Worm (Caenorhabditis elegans) whole organism, L4 larva: ENCODE data around the gene ZK1128.1.
A peak's percentile ranks its signal among the peaks of the same experiment; 100 is the strongest.

ENCODE experiments used
- F26F4.8 ChIP-seq: fragments of 200-800 bp; sonication (Bioruptor generic); conservative IDR thresholded peaks from 2 replicates; pipeline ENCODE4 v1.3.6; 2022; ENCODE audit warnings: missing genetic modification characterization, missing compliant biosample characterization
- F49E8.2 ChIP-seq: sonication (generic microtip); optimal IDR thresholded peaks from 2 replicates; lab custom pipeline; 2016; ENCODE audit warnings: missing compliant biosample characterization, mild to moderate bottlenecking, missing genetic modification characterization, borderline replicate concordance
- R02D3.7 ChIP-seq: fragments of 150-350 bp; sonication (generic microtip); optimal IDR thresholded peaks from 3 replicates; lab custom pipeline; 2014; ENCODE audit warnings: missing biosample characterization, missing genetic modification characterization
- T20F7.1 ChIP-seq: fragments of 200-800 bp; sonication (Bioruptor generic); optimal IDR thresholded peaks from 2 replicates; lab custom pipeline; 2018; ENCODE audit warnings: mild to moderate bottlenecking, missing genetic modification characterization, missing compliant biosample characterization
- T26A8.4 ChIP-seq: fragments of 200-800 bp; sonication (Bioruptor generic); IDR thresholded peaks from 2 replicates; pipeline ENCODE4 v1.3.6; 2022; ENCODE audit warnings: missing genetic modification characterization, missing compliant biosample characterization
- Y105C5A.15 ChIP-seq: fragments of 200-800 bp; sonication (Bioruptor generic); IDR thresholded peaks from 2 replicates; pipeline ENCODE4 v1.3.6; 2022; ENCODE audit warnings: missing genetic modification characterization, missing compliant biosample characterization
- Y5F2A.4 ChIP-seq: fragments of 200-800 bp; sonication (Bioruptor generic); optimal IDR thresholded peaks from 2 replicates; lab custom pipeline; 2018; ENCODE audit warnings: mild to moderate bottlenecking, missing genetic modification characterization, missing compliant biosample characterization
- Y75B8A.6 ChIP-seq: fragments of 200-800 bp; sonication (Bioruptor generic); IDR thresholded peaks from 2 replicates; pipeline ENCODE4 v1.3.6; 2022; ENCODE audit warnings: missing genetic modification reagents, missing genetic modification characterization, missing compliant biosample characterization
- ZK337.2 ChIP-seq: fragments of 200-800 bp; sonication (Bioruptor generic); IDR thresholded peaks from 2 replicates; pipeline ENCODE4 v1.3.6; 2022; ENCODE audit warnings: missing genetic modification reagents, missing genetic modification characterization, missing compliant biosample characterization
- aly-2 ChIP-seq: sonication (generic microtip); optimal IDR thresholded peaks from 2 replicates; lab custom pipeline; 2018; ENCODE audit warnings: missing biosample characterization, missing genetic modification characterization
- ama-1 ChIP-seq: fragments of 150-350 bp; optimal IDR thresholded peaks from 2 replicates; lab custom pipeline; 2014; ENCODE audit warnings: inconsistent platforms, mixed read lengths
- arid-1 ChIP-seq: fragments of 200-800 bp; sonication (Bioruptor generic); conservative IDR thresholded peaks from 2 replicates; pipeline ENCODE4 v1.3.6; 2022; ENCODE audit warnings: missing genetic modification reagents, missing genetic modification characterization, missing compliant biosample characterization
- ceh-20 ChIP-seq: fragments of 200-800 bp; sonication (Bioruptor generic); IDR thresholded peaks from 2 replicates; pipeline ENCODE4 v1.3.6; 2022; ENCODE audit warnings: missing genetic modification reagents, missing genetic modification characterization, missing compliant biosample characterization
- ceh-28 ChIP-seq: fragments of 150-350 bp; optimal IDR thresholded peaks from 2 replicates; lab custom pipeline; 2014; ENCODE audit warnings: missing biosample characterization, missing genetic modification reagents, missing genetic modification characterization
- ceh-44 ChIP-seq: fragments of 200-800 bp; sonication (Bioruptor generic); IDR thresholded peaks from 2 replicates; pipeline ENCODE4 v1.3.6; 2022; ENCODE audit warnings: missing genetic modification reagents, missing genetic modification characterization, missing compliant biosample characterization
- ceh-82 ChIP-seq: sonication (generic microtip); optimal IDR thresholded peaks from 2 replicates; lab custom pipeline; 2017; ENCODE audit warnings: missing biosample characterization, missing genetic modification characterization
- ces-1 ChIP-seq: fragments of 150-350 bp; sonication (generic microtip); optimal IDR thresholded peaks from 4 replicates; lab custom pipeline; 2014; ENCODE audit warnings: missing biosample characterization, missing genetic modification reagents, missing genetic modification characterization
- daf-16 ChIP-seq, 3 experiments: sonication (generic microtip); optimal IDR thresholded peaks; 2 replicates each; lab custom pipeline; 2016 to 2017; ENCODE audit warnings: missing genetic modification characterization in 3 of 3, missing genetic modification reagents in 3 of 3, mild to moderate bottlenecking in 2 of 3, missing compliant biosample characterization in 2 of 3, missing biosample characterization in 1 of 3, moderate library complexity in 1 of 3
- dmd-6 ChIP-seq: fragments of 200-800 bp; sonication (Bioruptor generic); IDR thresholded peaks from 2 replicates; pipeline ENCODE4 v1.3.6; 2022; ENCODE audit warnings: missing genetic modification reagents, missing genetic modification characterization, missing compliant biosample characterization
- egl-27 ChIP-seq: sonication (generic microtip); optimal IDR thresholded peaks from 3 replicates; lab custom pipeline; 2017; ENCODE audit warnings: missing biosample characterization, missing genetic modification reagents, missing genetic modification characterization
- hmg-1.1 ChIP-seq: fragments of 200-800 bp; sonication (Bioruptor generic); IDR thresholded peaks from 2 replicates; pipeline ENCODE4 v1.3.6; 2022; ENCODE audit warnings: missing genetic modification reagents, missing genetic modification characterization, missing compliant biosample characterization
- lin-1 ChIP-seq: fragments of 200-800 bp; sonication (Bioruptor generic); IDR thresholded peaks from 2 replicates; pipeline ENCODE4 v1.3.6; 2022; ENCODE audit warnings: missing genetic modification reagents, missing genetic modification characterization, missing compliant biosample characterization
- lin-13 ChIP-seq: fragments of 150-350 bp; optimal IDR thresholded peaks from 2 replicates; lab custom pipeline; 2014; ENCODE audit warnings: missing biosample characterization, missing genetic modification reagents, missing genetic modification characterization
- lin-15B ChIP-seq: fragments of 150-350 bp; sonication (generic microtip); optimal IDR thresholded peaks from 3 replicates; lab custom pipeline; 2014; ENCODE audit warnings: missing biosample characterization, missing genetic modification characterization
- lin-29 ChIP-seq: fragments of 200-800 bp; sonication (Bioruptor generic); IDR thresholded peaks from 2 replicates; pipeline ENCODE4 v1.3.6; 2022; ENCODE audit warnings: missing genetic modification reagents, missing genetic modification characterization, missing compliant biosample characterization
- lir-3 ChIP-seq: sonication (generic microtip); optimal IDR thresholded peaks from 2 replicates; lab custom pipeline; 2016; ENCODE audit warnings: mild to moderate bottlenecking, missing genetic modification characterization, missing compliant biosample characterization
- madf-9 ChIP-seq: fragments of 200-800 bp; sonication (Bioruptor generic); conservative IDR thresholded peaks from 2 replicates; pipeline ENCODE4 v1.3.6; 2022; ENCODE audit warnings: missing genetic modification reagents, missing genetic modification characterization, missing compliant biosample characterization
- mdl-1 ChIP-seq, 2 experiments: fragments of 150-350 bp in 1 of 2; sonication (generic microtip) in 1 of 2; optimal IDR thresholded peaks; 2 replicates each; lab custom pipeline; 2014 to 2017; ENCODE audit warnings: missing biosample characterization in 2 of 2, missing genetic modification characterization in 2 of 2
- mdt-29 ChIP-seq: fragments of 200-800 bp; sonication (Bioruptor generic); IDR thresholded peaks from 2 replicates; pipeline ENCODE4 v1.3.6; 2022; ENCODE audit warnings: missing genetic modification reagents, missing genetic modification characterization, missing compliant biosample characterization
- mep-1 ChIP-seq: fragments of 150-350 bp; sonication (generic microtip); optimal IDR thresholded peaks from 3 replicates; lab custom pipeline; 2014; ENCODE audit warnings: missing biosample characterization, missing genetic modification characterization
- mxl-2 ChIP-seq: fragments of 200-800 bp; sonication (Bioruptor generic); conservative IDR thresholded peaks from 2 replicates; pipeline ENCODE4 v1.3.6; 2022; ENCODE audit warnings: missing genetic modification reagents, missing genetic modification characterization, missing compliant biosample characterization
- mxl-3 ChIP-seq: fragments of 200-800 bp; sonication (Bioruptor generic); optimal IDR thresholded peaks from 2 replicates; lab custom pipeline; 2018; ENCODE audit warnings: mild to moderate bottlenecking, missing genetic modification characterization, missing compliant biosample characterization
- nhr-10 ChIP-seq: fragments of 150-350 bp; optimal IDR thresholded peaks from 2 replicates; lab custom pipeline; 2014; ENCODE audit warnings: missing biosample characterization, missing genetic modification characterization
- nhr-11 ChIP-seq: fragments of 150-350 bp; optimal IDR thresholded peaks from 2 replicates; lab custom pipeline; 2014; ENCODE audit warnings: missing biosample characterization, missing genetic modification characterization
- nhr-111 ChIP-seq: fragments of 200-800 bp; sonication (Bioruptor generic); optimal IDR thresholded peaks from 2 replicates; lab custom pipeline; 2018; ENCODE audit warnings: mild to moderate bottlenecking, missing genetic modification characterization, missing compliant biosample characterization
- nhr-41 ChIP-seq: fragments of 200-800 bp; sonication (Bioruptor generic); IDR thresholded peaks from 2 replicates; pipeline ENCODE4 v1.3.6; 2022; ENCODE audit warnings: missing genetic modification reagents, missing genetic modification characterization, missing compliant biosample characterization
- nhr-48 ChIP-seq: sonication (generic microtip); optimal IDR thresholded peaks from 2 replicates; lab custom pipeline; 2016; ENCODE audit warnings: mild to moderate bottlenecking, missing genetic modification characterization, missing compliant biosample characterization
- nhr-76 ChIP-seq: fragments of 150-350 bp; optimal IDR thresholded peaks from 2 replicates; lab custom pipeline; 2014; ENCODE audit warnings: missing biosample characterization, missing genetic modification characterization
- nhr-77 ChIP-seq: fragments of 150-350 bp; optimal IDR thresholded peaks from 2 replicates; lab custom pipeline; 2014; ENCODE audit warnings: missing biosample characterization, missing genetic modification characterization
- rbr-2 ChIP-seq: sonication (generic microtip); optimal IDR thresholded peaks from 2 replicates; lab custom pipeline; 2016; ENCODE audit warnings: missing genotype, missing genetic modification characterization, missing compliant biosample characterization
- skn-1 ChIP-seq: fragments of 150-350 bp; optimal IDR thresholded peaks from 2 replicates; lab custom pipeline; 2014; ENCODE audit warnings: missing biosample characterization, missing genetic modification characterization
- unc-130 ChIP-seq: sonication (generic microtip); optimal IDR thresholded peaks from 2 replicates; lab custom pipeline; 2016; ENCODE audit warnings: missing genetic modification reagents, missing genetic modification characterization, missing compliant biosample characterization
- unc-62 ChIP-seq, 3 experiments: fragments of 150-350 bp in 1 of 3; sonication (generic microtip); optimal IDR thresholded peaks in 2 of 3; peaks in 1 of 3; 1 replicate in 1 of 3; 2 replicates in 2 of 3; lab custom pipeline; 2014 to 2017; ENCODE audit warnings: missing biosample characterization in 3 of 3, missing genetic modification characterization in 3 of 3, missing genetic modification reagents in 3 of 3, missing genotype in 1 of 3
- zag-1 ChIP-seq: fragments of 150-350 bp; optimal IDR thresholded peaks from 2 replicates; lab custom pipeline; 2014; ENCODE audit warnings: missing biosample characterization, missing genetic modification characterization
- zfp-2 ChIP-seq: sonication (generic microtip); optimal IDR thresholded peaks from 2 replicates; lab custom pipeline; 2016; ENCODE audit warnings: mild to moderate bottlenecking, missing genetic modification characterization, missing compliant biosample characterization
- zfp-3 ChIP-seq: fragments of 200-800 bp; sonication (Bioruptor generic); conservative IDR thresholded peaks from 2 replicates; pipeline ENCODE4 v1.3.6; 2022; ENCODE audit warnings: missing genetic modification reagents, missing genetic modification characterization, missing compliant biosample characterization
- zip-11 ChIP-seq: fragments of 200-800 bp; sonication (Bioruptor generic); IDR thresholded peaks from 2 replicates; pipeline ENCODE4 v1.3.6; 2022; ENCODE audit warnings: missing genetic modification characterization, missing compliant biosample characterization
- zip-2 ChIP-seq: fragments of 150-350 bp; optimal IDR thresholded peaks from 2 replicates; lab custom pipeline; 2014; ENCODE audit warnings: missing biosample characterization, missing genetic modification characterization

The ZK1128.1 gene

ce11 chrIII:10132495-10133450, 18.2 kb upstream of the ZK1128.1 start (continued):
- TF ChIP-seq mep-1 (tag; lab: Kevin White, UChicago), result peak; percentile 44
- no peak for TF ChIP-seq zip-11 (GFP tag; lab: Robert Waterston, UW)
- TF ChIP-seq nhr-77, result peak; percentile 14
- TF ChIP-seq lir-3 (tag; lab: Kevin White, UChicago), result no peak
- no peak for TF ChIP-seq nhr-48 (tag; lab: Kevin White, UChicago)
- TF ChIP-seq nhr-10 (tag; lab: Kevin White, UChicago), result no peak
- TF ChIP-seq F26F4.8, result no peak
- TF ChIP-seq rbr-2 (tag; lab: Kevin White, UChicago), result no peak
- TF ChIP-seq T26A8.4 (GFP tag; lab: Robert Waterston, UW), result no peak
- no peak for TF ChIP-seq nhr-41 (GFP tag; lab: Robert Waterston, UW)
- TF ChIP-seq zip-2, result no peak
- no peak for TF ChIP-seq unc-130 (GFP tag; lab: Kevin White, UChicago)
- no peak for TF ChIP-seq Y105C5A.15 (GFP tag; lab: Robert Waterston, UW)
- TF ChIP-seq lin-29 (GFP tag; lab: Robert Waterston, UW), result no peak
- no peak for TF ChIP-seq skn-1
- peak; percentile 16 for TF ChIP-seq mxl-3 (GFP tag; lab: Kevin White, UChicago)
- TF ChIP-seq Y75B8A.6 (GFP tag; lab: Robert Waterston, UW), result no peak
- TF ChIP-seq hmg-1.1 (GFP tag; lab: Robert Waterston, UW), result no peak
- no peak for TF ChIP-seq zfp-2
- TF ChIP-seq unc-62 (GFP tag; optimal IDR thresholded peaks at IDR 0.05 in 1 of 2; lab: Kevin White, UChicago), result peak in 1 of 2 experiments; percentile 68
- no peak for TF ChIP-seq unc-62 (tag; optimal IDR thresholded peaks at IDR 0.05; lab: Kevin White, UChicago)
- no peak for TF ChIP-seq ces-1 (GFP tag; lab: Kevin White, UChicago)
- no peak for TF ChIP-seq lin-15B
- TF ChIP-seq ceh-28, result no peak
- peak; percentile 12; the same call in 1 of the 2 replicates for TF ChIP-seq dmd-6
- TF ChIP-seq ceh-44 (GFP tag; lab: Robert Waterston, UW), result no peak
- no peak for TF ChIP-seq lin-13
- TF ChIP-seq aly-2 (tag; lab: Kevin White, UChicago), result no peak
- no peak for TF ChIP-seq mdt-29
- no peak for TF ChIP-seq zfp-3 (GFP tag; lab: Robert Waterston, UW)
- TF ChIP-seq ceh-82, result no peak
- no peak for TF ChIP-seq mxl-2 (GFP tag; lab: Robert Waterston, UW)
- no peak for TF ChIP-seq ZK337.2 (GFP tag; lab: Robert Waterston, UW)
- TF ChIP-seq ama-1 (lab: Kevin White, UChicago), result no peak
- TF ChIP-seq mdl-1 (tag; optimal IDR thresholded peaks at IDR 0.05; lab: Kevin White, UChicago), result peak in 1 of 2 experiments; percentile 29
- TF ChIP-seq daf-16 (GFP tag; optimal IDR thresholded peaks at IDR 0.05; lab: Kevin White, UChicago), result no peak
- TF ChIP-seq daf-16 (tag; optimal IDR thresholded peaks at IDR 0.05; lab: Kevin White, UChicago), result peak; percentile 65
- TF ChIP-seq F49E8.2 (tag; lab: Kevin White, UChicago), result no peak
- no peak for TF ChIP-seq lin-1 (GFP tag; lab: Robert Waterston, UW)
- no peak for TF ChIP-seq madf-9 (GFP tag; lab: Robert Waterston, UW)
- TF ChIP-seq arid-1 (GFP tag; lab: Robert Waterston, UW), result 0 out of 2 replicates have a peak, but pooled peaks have one; percentile 8
- no peak for TF ChIP-seq nhr-76 (tag; lab: Kevin White, UChicago)
- no peak for TF ChIP-seq nhr-111 (GFP tag; lab: Kevin White, UChicago)
- peak; percentile 40 for TF ChIP-seq T20F7.1
- TF ChIP-seq Y5F2A.4 (GFP tag; lab: Kevin White, UChicago), result no peak
- no peak for TF ChIP-seq zag-1 (tag; lab: Kevin White, UChicago)
- TF ChIP-seq ceh-20 (GFP tag; lab: Robert Waterston, UW), result no peak
- TF ChIP-seq nhr-11 (tag; lab: Kevin White, UChicago), result no peak
- no peak for TF ChIP-seq R02D3.7 (tag; lab: Kevin White, UChicago)
- no peak for TF ChIP-seq egl-27 (tag; lab: Kevin White, UChicago)
